Worm (Caenorhabditis elegans) whole organism, young adult: ENCODE results near the gene C14C10.5.

ENCODE experiments used
- ceh-58 ChIP-seq: fragments of 200-800 bp; sonication (Bioruptor generic); IDR thresholded peaks from 2 replicates; pipeline ENCODE4 v1.3.6; 2022; ENCODE audit warnings: missing genetic modification characterization, missing compliant biosample characterization
- lsl-1 ChIP-seq: fragments of 200-800 bp; sonication (Bioruptor generic); optimal IDR thresholded peaks from 2 replicates; lab custom pipeline; 2018; ENCODE audit warnings: mild to moderate bottlenecking, missing genetic modification characterization, moderate library complexity, missing compliant biosample characterization
- nfya-1 ChIP-seq: sonication (generic microtip); optimal IDR thresholded peaks from 2 replicates; lab custom pipeline; 2017; ENCODE audit warnings: antibody characterized with exemption, missing compliant biosample characterization, missing genetic modification characterization, borderline replicate concordance; ENCODE audit not compliant: insufficient read depth
- rcor-1 ChIP-seq: fragments of 200-800 bp; sonication (Bioruptor generic); IDR thresholded peaks from 2 replicates; pipeline ENCODE4 v1.3.6; 2022; ENCODE audit warnings: missing genetic modification reagents, missing genetic modification characterization, missing compliant biosample characterization
- ztf-22 ChIP-seq: fragments of 200-800 bp; sonication (Bioruptor generic); optimal IDR thresholded peaks from 2 replicates; lab custom pipeline; 2018; ENCODE audit warnings: mild to moderate bottlenecking, missing genetic modification characterization, moderate library complexity, missing compliant biosample characterization

ce11 chrV:12649636-12650035, 49.6 kb downstream of the C14C10.5 start, which contains the start of gene lin-25:
- no peak for TF ChIP-seq ceh-58 (GFP tag; lab: Robert Waterston, UW)
- no peak for TF ChIP-seq rcor-1 (GFP tag; lab: Robert Waterston, UW)
- TF ChIP-seq nfya-1 (tag; lab: Kevin White, UChicago) = no peak
- TF ChIP-seq ztf-22 (GFP tag; lab: Kevin White, UChicago) = no peak
- no peak for TF ChIP-seq lsl-1 (GFP tag; lab: Kevin White, UChicago)
